Worm (Caenorhabditis elegans) whole organism, L2 larva: ENCODE measurements around the gene F18H3.1.
A peak's percentile ranks its signal among the peaks of the same experiment; 100 is the strongest.

Experiments used
- C34F6.9 ChIP-seq: fragments of 150-350 bp; optimal IDR thresholded peaks from 2 replicates; lab custom pipeline; 2014; ENCODE audit warnings: missing biosample characterization, missing genetic modification characterization
- F13H6.1 ChIP-seq: sonication (generic microtip); optimal IDR thresholded peaks from 2 replicates; lab custom pipeline; 2016; ENCODE audit warnings: missing genetic modification characterization, missing compliant biosample characterization
- R02D3.7 ChIP-seq: fragments of 150-350 bp; optimal IDR thresholded peaks from 2 replicates; lab custom pipeline; 2014; ENCODE audit warnings: missing biosample characterization, missing genetic modification characterization
- Y55F3AM.14 ChIP-seq: fragments of 200-800 bp; sonication (Bioruptor generic); optimal IDR thresholded peaks from 2 replicates; lab custom pipeline; 2018; ENCODE audit warnings: mild to moderate bottlenecking, missing genetic modification characterization, missing compliant biosample characterization
- ZK546.5 ChIP-seq: sonication (generic microtip); optimal IDR thresholded peaks from 2 replicates; lab custom pipeline; 2017; ENCODE audit warnings: missing biosample characterization, missing genetic modification characterization
- alr-1 ChIP-seq: fragments of 150-350 bp; optimal IDR thresholded peaks from 2 replicates; lab custom pipeline; 2014; ENCODE audit warnings: missing biosample characterization, missing genetic modification characterization
- ama-1 ChIP-seq: fragments of 150-350 bp; optimal IDR thresholded peaks from 2 replicates; lab custom pipeline; 2018; ENCODE audit warnings: inconsistent platforms
- blmp-1 ChIP-seq: sonication (generic microtip); optimal IDR thresholded peaks from 2 replicates; lab custom pipeline; 2017; ENCODE audit warnings: missing genetic modification characterization, mild to moderate bottlenecking, missing compliant biosample characterization, antibody characterized with exemption, moderate library complexity; ENCODE audit not compliant: insufficient read depth
- ceh-16 ChIP-seq: fragments of 150-350 bp; optimal IDR thresholded peaks from 2 replicates; lab custom pipeline; 2014; ENCODE audit warnings: missing biosample characterization, missing genetic modification characterization
- dmd-4 ChIP-seq: sonication (generic microtip); optimal IDR thresholded peaks from 2 replicates; lab custom pipeline; 2017; ENCODE audit warnings: missing biosample characterization, missing genetic modification characterization
- elt-1 ChIP-seq: fragments of 150-350 bp; optimal IDR thresholded peaks from 2 replicates; lab custom pipeline; 2014; ENCODE audit warnings: missing biosample characterization, missing genetic modification characterization
- elt-3 ChIP-seq: sonication (generic microtip); optimal IDR thresholded peaks from 2 replicates; lab custom pipeline; 2017; ENCODE audit warnings: missing biosample characterization, missing genetic modification characterization
- fos-1 ChIP-seq: fragments of 150-350 bp; optimal IDR thresholded peaks from 2 replicates; lab custom pipeline; 2014; ENCODE audit warnings: missing biosample characterization, missing genetic modification characterization
- gmeb-1 ChIP-seq: fragments of 150-350 bp; optimal IDR thresholded peaks from 2 replicates; lab custom pipeline; 2014; ENCODE audit warnings: missing biosample characterization, missing genetic modification characterization
- lin-13 ChIP-seq: fragments of 150-350 bp; optimal IDR thresholded peaks from 2 replicates; lab custom pipeline; 2014; ENCODE audit warnings: missing biosample characterization, missing genetic modification reagents, missing genetic modification characterization
- lsy-2 ChIP-seq, 2 experiments: fragments of 150-350 bp in 1 of 2; sonication (generic microtip) in 1 of 2; optimal IDR thresholded peaks; 2 replicates each; lab custom pipeline; 2014 to 2017; ENCODE audit warnings: missing biosample characterization in 2 of 2, missing genetic modification characterization in 2 of 2
- mab-5 ChIP-seq: fragments of 150-350 bp; optimal IDR thresholded peaks from 2 replicates; lab custom pipeline; 2014; ENCODE audit warnings: missing biosample characterization, missing genetic modification characterization
- mdl-1 ChIP-seq, 2 experiments: fragments of 150-350 bp in 1 of 2; sonication (generic microtip) in 1 of 2; optimal IDR thresholded peaks; 2 replicates each; lab custom pipeline; 2017; ENCODE audit warnings: missing biosample characterization in 2 of 2, missing genetic modification characterization in 2 of 2
- nhr-12 ChIP-seq: fragments of 150-350 bp; optimal IDR thresholded peaks from 2 replicates; lab custom pipeline; 2014; ENCODE audit warnings: missing biosample characterization, missing genetic modification characterization
- nhr-129 ChIP-seq: fragments of 150-350 bp; optimal IDR thresholded peaks from 2 replicates; lab custom pipeline; 2014; ENCODE audit warnings: missing biosample characterization, missing genetic modification characterization
- nhr-21 ChIP-seq: fragments of 150-350 bp; optimal IDR thresholded peaks from 2 replicates; lab custom pipeline; 2014; ENCODE audit warnings: missing biosample characterization, missing genetic modification characterization
- nhr-237 ChIP-seq: fragments of 150-350 bp; optimal IDR thresholded peaks from 2 replicates; lab custom pipeline; 2014; ENCODE audit warnings: missing biosample characterization, missing genetic modification characterization
- nhr-25 ChIP-seq: fragments of 150-350 bp; sonication (generic microtip); optimal IDR thresholded peaks from 3 replicates; lab custom pipeline; 2014; ENCODE audit warnings: missing biosample characterization, missing genetic modification characterization
- nhr-6 ChIP-seq: fragments of 150-350 bp; optimal IDR thresholded peaks from 2 replicates; lab custom pipeline; 2014; ENCODE audit warnings: missing biosample characterization, missing genetic modification characterization
- nhr-77 ChIP-seq: fragments of 150-350 bp; optimal IDR thresholded peaks from 2 replicates; lab custom pipeline; 2014; ENCODE audit warnings: missing biosample characterization, missing genetic modification characterization
- peb-1 ChIP-seq: fragments of 150-350 bp; optimal IDR thresholded peaks from 2 replicates; lab custom pipeline; 2014; ENCODE audit warnings: missing biosample characterization, missing genetic modification characterization
- sem-4 ChIP-seq: fragments of 150-350 bp; optimal IDR thresholded peaks from 2 replicates; lab custom pipeline; 2014; ENCODE audit warnings: missing biosample characterization, missing genetic modification reagents, missing genetic modification characterization
- sma-3 ChIP-seq: sonication (generic microtip); optimal IDR thresholded peaks from 2 replicates; lab custom pipeline; 2016; ENCODE audit warnings: missing genetic modification reagents, missing genetic modification characterization, missing compliant biosample characterization
- sma-9 ChIP-seq, 2 experiments: fragments of 150-350 bp in 1 of 2; sonication (generic microtip) in 1 of 2; optimal IDR thresholded peaks; 2 replicates each; lab custom pipeline; 2014 to 2016; ENCODE audit warnings: missing genetic modification characterization in 2 of 2, mild to moderate bottlenecking in 1 of 2, missing biosample characterization in 1 of 2, missing compliant biosample characterization in 1 of 2, missing genetic modification reagents in 1 of 2, moderate library complexity in 1 of 2
- unc-39 ChIP-seq: fragments of 150-350 bp; optimal IDR thresholded peaks from 2 replicates; lab custom pipeline; 2014; ENCODE audit warnings: missing biosample characterization, missing genetic modification characterization
- unc-62 ChIP-seq: fragments of 150-350 bp; optimal IDR thresholded peaks from 2 replicates; lab custom pipeline; 2014; ENCODE audit warnings: missing biosample characterization, missing genetic modification reagents, missing genetic modification characterization
- zag-1 ChIP-seq: fragments of 150-350 bp; optimal IDR thresholded peaks from 2 replicates; lab custom pipeline; 2014; ENCODE audit warnings: missing biosample characterization, missing genetic modification characterization
- ztf-11 ChIP-seq: sonication (generic microtip); optimal IDR thresholded peaks from 2 replicates; lab custom pipeline; 2017; ENCODE audit warnings: missing biosample characterization, missing genetic modification characterization

F18H3.1 gene

DNA sequence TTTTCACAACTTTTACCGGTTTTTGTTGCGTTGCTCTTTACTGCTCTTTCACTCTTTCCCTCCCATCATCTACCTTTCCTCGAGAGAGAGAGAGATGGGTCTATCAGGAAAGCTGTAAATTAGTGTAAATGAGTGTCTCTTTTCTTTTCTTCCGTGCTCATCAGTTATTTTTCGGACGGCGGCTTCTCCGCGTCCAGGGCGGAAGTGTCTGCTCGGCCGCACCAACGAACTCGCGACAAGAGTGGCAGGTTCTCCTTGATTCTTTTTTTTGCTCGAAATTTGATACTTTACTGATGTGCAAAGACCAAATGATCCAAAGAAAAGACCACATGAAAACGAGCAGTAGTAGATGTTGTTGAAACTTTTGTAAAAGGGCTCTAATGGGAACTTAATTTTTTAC lies 39.2 kb downstream of the F18H3.1 start:
- no peak for TF ChIP-seq ama-1
- TF ChIP-seq gmeb-1 = no peak
- no peak for TF ChIP-seq elt-1 (tag; lab: Kevin White, UChicago)
- TF ChIP-seq alr-1 (tag; lab: Kevin White, UChicago) = no peak
- no peak for TF ChIP-seq elt-3 (tag; lab: Kevin White, UChicago)
- no peak for TF ChIP-seq zag-1 (tag; lab: Kevin White, UChicago)
- TF ChIP-seq ztf-11 (tag; lab: Kevin White, UChicago) = no peak
- TF ChIP-seq sma-9 (GFP tag; optimal IDR thresholded peaks at IDR 0.05; lab: Kevin White, UChicago) = peak; percentile 39
- no peak for TF ChIP-seq sma-9 (tag; optimal IDR thresholded peaks at IDR 0.05; lab: Kevin White, UChicago)
- no peak for TF ChIP-seq ceh-16
- no peak for TF ChIP-seq fos-1 (tag; lab: Kevin White, UChicago)
- TF ChIP-seq F13H6.1 (tag; lab: Kevin White, UChicago) = peak; percentile 77

DNA sequence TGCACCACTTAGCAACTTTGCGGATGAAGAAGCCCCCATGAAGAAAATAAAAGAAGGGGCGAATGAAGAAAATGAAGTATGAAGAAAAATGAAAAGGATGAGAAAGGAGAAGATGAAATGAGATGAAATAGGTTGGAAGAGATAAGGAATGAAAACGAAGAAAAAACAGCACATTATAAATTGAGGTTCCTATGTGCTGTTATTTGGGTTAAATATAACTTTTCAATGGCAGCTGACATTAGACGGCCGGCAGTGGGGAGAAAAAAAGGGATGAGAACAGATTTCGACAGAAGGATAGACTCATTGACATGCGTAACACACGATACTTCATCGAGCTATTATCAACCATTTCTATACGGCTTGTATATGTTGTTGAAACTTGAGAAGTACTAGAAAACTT lies 42.5 kb downstream of the F18H3.1 start:
- TF ChIP-seq nhr-12 (tag; lab: Kevin White, UChicago) (no peak), lsy-2 (tag; optimal IDR thresholded peaks at IDR 0.05; lab: Kevin White, UChicago) (peak in 1 of 2 experiments; percentile 15), lin-13 (no peak), R02D3.7 (tag; lab: Kevin White, UChicago) (no peak), elt-1 (tag; lab: Kevin White, UChicago) (no peak), mab-5 (tag; lab: Kevin White, UChicago) (peak; percentile 28), dmd-4 (tag; lab: Kevin White, UChicago) (no peak), unc-62 (GFP tag; lab: Kevin White, UChicago) (no peak), ceh-16 (no peak), nhr-77 (tag; lab: Kevin White, UChicago) (no peak), Y55F3AM.14 (GFP tag; lab: Kevin White, UChicago) (no peak), ZK546.5 (tag; lab: Kevin White, UChicago) (no peak), C34F6.9 (tag; lab: Kevin White, UChicago) (peak; percentile 18), nhr-237 (tag; lab: Kevin White, UChicago) (no peak), sem-4 (no peak), unc-39 (tag; lab: Kevin White, UChicago) (no peak), nhr-21 (tag; lab: Kevin White, UChicago) (no peak), F13H6.1 (tag; lab: Kevin White, UChicago) (peak; percentile 65), nhr-6 (tag; lab: Kevin White, UChicago) (no peak), nhr-129 (tag; lab: Kevin White, UChicago) (no peak), sma-9 (GFP tag; optimal IDR thresholded peaks at IDR 0.05; lab: Kevin White, UChicago) (peak; percentile 72), sma-9 (tag; optimal IDR thresholded peaks at IDR 0.05; lab: Kevin White, UChicago) (no peak)

DNA sequence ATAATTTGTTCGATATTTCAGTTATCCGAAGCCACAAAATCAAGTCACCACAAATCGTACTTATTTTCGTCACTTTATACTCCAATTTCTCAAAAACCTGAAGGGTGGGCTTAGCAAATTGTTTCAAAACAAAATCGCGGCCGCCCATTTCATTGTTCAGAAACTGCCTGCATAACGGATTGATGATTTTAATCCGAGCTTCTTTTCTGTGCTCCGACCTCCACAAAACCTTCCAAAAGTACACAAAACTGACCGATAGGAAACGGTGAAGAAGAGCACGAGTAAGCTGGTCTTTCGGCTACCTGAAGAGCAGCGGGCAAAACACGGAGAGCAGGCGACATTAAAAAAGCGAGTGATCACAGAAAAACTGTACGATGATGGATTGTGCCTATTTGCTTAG lies 47.0 kb downstream of the F18H3.1 start, which contains the start of gene R01E6.2:
Gene R01E6.2 (minus strand): TSS at position 101 of the 400 bp plus-strand sequence.
- TF ChIP-seq R02D3.7 (tag; lab: Kevin White, UChicago) (no peak), nhr-237 (tag; lab: Kevin White, UChicago) (no peak), gmeb-1 (no peak), elt-3 (tag; lab: Kevin White, UChicago) (no peak), sma-9 (GFP tag; optimal IDR thresholded peaks at IDR 0.05; lab: Kevin White, UChicago) (no peak), sma-9 (tag; optimal IDR thresholded peaks at IDR 0.05; lab: Kevin White, UChicago) (no peak), alr-1 (tag; lab: Kevin White, UChicago) (no peak), blmp-1 (tag; lab: Kevin White, UChicago) (no peak), unc-62 (GFP tag; lab: Kevin White, UChicago) (no peak), nhr-25 (tag; lab: Kevin White, UChicago) (no peak), peb-1 (tag; lab: Kevin White, UChicago) (no peak), ama-1 (no peak), nhr-129 (tag; lab: Kevin White, UChicago) (no peak), sma-3 (GFP tag; lab: Kevin White, UChicago) (no peak)
- TF ChIP-seq, all 48 proteins: peak for 0

DNA sequence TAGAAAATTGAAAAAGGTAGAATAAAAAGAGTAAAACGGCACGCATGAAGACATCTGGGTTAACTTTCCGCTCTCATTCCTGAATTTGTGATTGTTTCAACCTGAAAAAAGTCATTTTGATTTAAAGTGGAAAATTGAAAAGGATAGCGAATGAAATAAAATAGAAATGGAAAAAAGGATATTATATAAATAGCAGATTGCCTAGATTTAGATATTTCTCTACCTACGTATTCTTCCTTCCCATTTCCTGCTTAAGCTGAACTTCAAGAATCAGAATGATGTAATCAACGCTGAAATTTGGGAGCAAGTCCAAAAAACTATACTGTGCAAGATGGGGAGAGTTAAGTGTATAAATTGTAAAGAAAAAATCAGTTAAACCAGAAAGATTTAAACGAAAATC lies 50.4 kb downstream of the F18H3.1 start, which contains the start of gene R01E6.7:
Gene R01E6.7 (minus strand): TSS at position 101 of the 400 bp plus-strand sequence.
- TF ChIP-seq blmp-1 (tag; lab: Kevin White, UChicago) (no peak), nhr-25 (tag; lab: Kevin White, UChicago) (no peak), mdl-1 (tag; optimal IDR thresholded peaks at IDR 0.05; lab: Kevin White, UChicago) (no peak), R02D3.7 (tag; lab: Kevin White, UChicago) (no peak)
